Worm (Caenorhabditis elegans): ENCODE results near the gene gur-5.
A peak's percentile ranks its signal among the peaks of the same experiment; 100 is the strongest.

gur-5 gene

ce11 chrII:5271729-5272322, 13.3 kb upstream of the gur-5 start, which contains the start of gene drn-1:
TSS of gene drn-1 (minus strand) at chrII:5271845.
- TF ChIP-seq elt-1 (tag; optimal IDR thresholded peaks at IDR 0.05) (no peak), ztf-4 (tag; optimal IDR thresholded peaks at IDR 0.05) (no peak), nhr-23 (tag; optimal IDR thresholded peaks at IDR 0.05) (no peak), unc-39 (tag; optimal IDR thresholded peaks at IDR 0.05) (no peak), fkh-10 (GFP tag; optimal IDR thresholded peaks at IDR 0.05) (peak; percentile 71), hmg-11 (tag; optimal IDR thresholded peaks at IDR 0.05) (peak; percentile 23), skn-1 (tag; optimal IDR thresholded peaks at IDR 0.05) (no peak), nfya-1 (tag; optimal IDR thresholded peaks at IDR 0.05; ENCODE audit: insufficient read depth) (peak; percentile 43)

ce11 chrII:5276736-5277135, 8.4 kb upstream of the gur-5 start:
- TF ChIP-seq unc-39 (tag; optimal IDR thresholded peaks at IDR 0.05): no peak
- TF ChIP-seq hmg-11 (tag; optimal IDR thresholded peaks at IDR 0.05): peak; percentile 30
- peak; percentile 63 for TF ChIP-seq lin-39 (tag; optimal IDR thresholded peaks at IDR 0.05)
- TF ChIP-seq nfya-1 (tag; optimal IDR thresholded peaks at IDR 0.05; ENCODE audit: insufficient read depth): peak; percentile 57
- no peak for TF ChIP-seq ztf-11 (tag; optimal IDR thresholded peaks at IDR 0.05)
- TF ChIP-seq fkh-10 (GFP tag; optimal IDR thresholded peaks at IDR 0.05): peak; percentile 57
- no peak for TF ChIP-seq nhr-237 (tag; optimal IDR thresholded peaks at IDR 0.05)
- no peak for TF ChIP-seq skn-1 (tag; optimal IDR thresholded peaks at IDR 0.05)

ce11 chrII:5277780-5278179, 7.3 kb upstream of the gur-5 start:
- TF ChIP-seq elt-1 (tag; optimal IDR thresholded peaks at IDR 0.05): no peak
- TF ChIP-seq nhr-12 (tag; optimal IDR thresholded peaks at IDR 0.05): no peak
- TF ChIP-seq fkh-10 (GFP tag; optimal IDR thresholded peaks at IDR 0.05): no peak
- no peak for TF ChIP-seq mdl-1 (tag; optimal IDR thresholded peaks at IDR 0.05)
- TF ChIP-seq nhr-25 (tag; optimal IDR thresholded peaks at IDR 0.05): no peak
- TF ChIP-seq zag-1 (tag; optimal IDR thresholded peaks at IDR 0.05): no peak
- no peak for TF ChIP-seq snpc-4 (tag; optimal IDR thresholded peaks at IDR 0.05)
- no peak for TF ChIP-seq nfya-1 (tag; optimal IDR thresholded peaks at IDR 0.05; ENCODE audit: insufficient read depth)
- TF ChIP-seq ama-1 (optimal IDR thresholded peaks at IDR 0.05): peak; percentile 80
- no peak for TF ChIP-seq skn-1 (tag; optimal IDR thresholded peaks at IDR 0.05)
- no peak for TF ChIP-seq nhr-28 (tag; optimal IDR thresholded peaks at IDR 0.05)
- peak; percentile 28 for TF ChIP-seq pqm-1 (tag; optimal IDR thresholded peaks at IDR 0.05)
- no peak for TF ChIP-seq unc-39 (tag; optimal IDR thresholded peaks at IDR 0.05)
- no peak for TF ChIP-seq fos-1 (tag; optimal IDR thresholded peaks at IDR 0.05)
- TF ChIP-seq tbx-2 (tag; optimal IDR thresholded peaks at IDR 0.05): no peak
- TF ChIP-seq elt-2 (tag; optimal IDR thresholded peaks at IDR 0.05): peak; percentile 53

DNA sequence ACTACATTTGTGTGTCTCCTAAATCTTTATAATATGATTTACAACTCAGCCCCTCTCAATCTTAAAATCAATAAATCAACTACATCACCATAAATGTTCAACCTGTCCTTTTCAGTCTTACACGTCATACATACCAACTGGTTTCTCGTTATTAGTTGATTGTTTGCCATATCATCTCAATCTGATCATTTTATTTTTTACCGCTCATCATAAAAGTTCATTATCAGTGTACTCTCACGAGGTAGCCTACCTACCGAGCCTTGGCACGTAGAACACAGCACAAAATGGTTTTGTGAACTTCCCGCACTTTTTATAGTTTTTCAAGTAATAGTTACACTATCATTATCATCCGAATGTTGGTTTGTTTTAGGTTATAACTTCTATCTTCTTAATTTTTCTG, 4.0 kb upstream of the gur-5 start:
- TF ChIP-seq lin-39 (tag; optimal IDR thresholded peaks at IDR 0.05) (no peak), ztf-4 (tag; optimal IDR thresholded peaks at IDR 0.05) (no peak), elt-2 (tag; optimal IDR thresholded peaks at IDR 0.05) (peak; percentile 97), nhr-43 (tag; optimal IDR thresholded peaks at IDR 0.05; ENCODE audit: poor library complexity, severe bottlenecking) (peak; percentile 5), jun-1 (tag; optimal IDR thresholded peaks at IDR 0.05) (peak; percentile 62), pqm-1 (tag; optimal IDR thresholded peaks at IDR 0.05) (peak; percentile 71), ceh-28 (tag; optimal IDR thresholded peaks at IDR 0.05) (peak; percentile 27)

DNA sequence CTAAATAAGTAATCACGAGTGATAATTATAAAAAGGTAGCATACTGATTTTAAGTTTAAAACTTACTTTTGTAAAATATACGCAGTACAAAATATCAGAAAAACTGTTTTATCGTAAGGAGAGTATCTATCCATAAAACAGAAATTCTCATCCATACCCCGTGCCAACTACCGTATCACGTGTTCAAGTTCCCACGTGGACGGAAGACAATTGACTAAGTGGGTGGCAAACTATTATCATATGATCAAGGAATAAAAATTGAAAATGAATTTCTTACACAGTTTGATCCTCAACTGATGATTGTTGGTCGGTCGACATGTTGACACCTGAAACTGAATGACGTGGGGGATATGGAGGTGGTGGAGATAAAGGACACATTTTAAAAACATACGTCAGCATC, 2.9 kb upstream of the gur-5 start, which contains the start of gene pmt-1:
Gene pmt-1 (minus strand): TSS at position 332 of the 400 bp plus-strand sequence.
- TF ChIP-seq nhr-12 (tag; optimal IDR thresholded peaks at IDR 0.05) (no peak), nhr-67 (tag; optimal IDR thresholded peaks at IDR 0.05) (no peak), jun-1 (tag; optimal IDR thresholded peaks at IDR 0.05) (peak; percentile 28), nhr-23 (tag; optimal IDR thresholded peaks at IDR 0.05) (peak; percentile 12), nhr-76 (tag; optimal IDR thresholded peaks at IDR 0.05) (no peak), pha-4 (tag; optimal IDR thresholded peaks at IDR 0.05) (no peak), fkh-2 (tag; optimal IDR thresholded peaks at IDR 0.05) (no peak), lin-39 (tag; optimal IDR thresholded peaks at IDR 0.05) (no peak), elt-3 (tag; optimal IDR thresholded peaks at IDR 0.05) (no peak), ztf-4 (tag; optimal IDR thresholded peaks at IDR 0.05) (no peak), ceh-9 (tag; optimal IDR thresholded peaks at IDR 0.05) (no peak), unc-62 (GFP tag; optimal IDR thresholded peaks at IDR 0.05) (no peak), eor-1 (tag; optimal IDR thresholded peaks at IDR 0.05) (no peak), nhr-77 (tag; optimal IDR thresholded peaks at IDR 0.05) (no peak), lin-15B (tag; optimal IDR thresholded peaks at IDR 0.05) (no peak), fos-1 (tag; optimal IDR thresholded peaks at IDR 0.05) (no peak), sea-2 (GFP tag; optimal IDR thresholded peaks at IDR 0.05) (no peak), aly-2 (tag; optimal IDR thresholded peaks at IDR 0.05) (no peak), ceh-16 (tag; optimal IDR thresholded peaks at IDR 0.05) (no peak), pqm-1 (tag; optimal IDR thresholded peaks at IDR 0.05) (peak; percentile 43), mml-1 (tag; optimal IDR thresholded peaks at IDR 0.05) (no peak), R02D3.7 (tag; optimal IDR thresholded peaks at IDR 0.05) (no peak), hmg-11 (tag; optimal IDR thresholded peaks at IDR 0.05) (no peak), skn-1 (tag; optimal IDR thresholded peaks at IDR 0.05) (no peak), lsy-12 (tag; optimal IDR thresholded peaks at IDR 0.05) (peak; percentile 2), elt-2 (tag; optimal IDR thresholded peaks at IDR 0.05) (peak; percentile 78), zag-1 (tag; optimal IDR thresholded peaks at IDR 0.05) (no peak), snpc-4 (tag; optimal IDR thresholded peaks at IDR 0.05) (no peak), nhr-25 (tag; optimal IDR thresholded peaks at IDR 0.05) (no peak), daf-12 (tag; optimal IDR thresholded peaks at IDR 0.05) (no peak), ZK546.5 (tag; optimal IDR thresholded peaks at IDR 0.05) (no peak)

Measured in whole organism, L3 larva.